Fruit fly (Drosophila melanogaster) whole organism, wandering third instar larva: ENCODE measurements around the gene Tbca.

ENCODE experiments used
- dmrt93B ChIP-seq: fragments of 200-800 bp; sonication (Bioruptor generic); optimal IDR thresholded peaks from 2 replicates; lab custom pipeline; 2018; ENCODE audit warnings: missing biosample characterization, mild to moderate bottlenecking, missing genetic modification characterization
- lola ChIP-seq: fragments of >200 bp; optimal IDR thresholded peaks from 2 replicates; lab custom pipeline; 2017; ENCODE audit warnings: missing biosample characterization, missing genetic modification characterization
- pan ChIP-seq: fragments of >200 bp; optimal IDR thresholded peaks from 2 replicates; lab custom pipeline; 2017
- psq ChIP-seq: fragments of 200-800 bp; sonication (Bioruptor generic); optimal IDR thresholded peaks from 3 replicates; lab custom pipeline; 2017; ENCODE audit warnings: missing biosample characterization, mild to moderate bottlenecking, missing genetic modification characterization, moderate library complexity

dm6 chr3R:31706142-31706894 is 37.0 kb upstream of the Tbca start:
- TF ChIP-seq lola (GFP tag; lab: Kevin White, UChicago) (no peak), psq (no peak), pan (lab: Kevin White, UChicago) (no peak), dmrt93B (GFP tag; lab: Kevin White, UChicago) (no peak)
